Fruit fly (Drosophila melanogaster) whole organism, embryonic: ENCODE measurements around the gene CG3513.
A peak's percentile ranks its signal among the peaks of the same experiment; 100 is the strongest.

Experiments used
- Antp ChIP-seq: fragments of 200-800 bp; sonication (Bioruptor generic); optimal IDR thresholded peaks from 3 replicates; lab custom pipeline; 2016; ENCODE audit warnings: missing biosample characterization, missing genetic modification characterization
- Atf6 ChIP-seq: fragments of 200-800 bp; sonication (Bioruptor generic); IDR thresholded peaks from 2 replicates; pipeline ENCODE4 v1.3.6; 2022; ENCODE audit warnings: missing biosample characterization, missing genetic modification characterization
- Awh ChIP-seq: fragments of 200-800 bp; sonication (Bioruptor generic); IDR thresholded peaks from 2 replicates; pipeline ENCODE4, ENCODE4 v1.3.6; 2022; ENCODE audit warnings: missing biosample characterization, missing genetic modification characterization
- Bdp1 ChIP-seq: fragments of 200-800 bp; sonication (Bioruptor generic); optimal IDR thresholded peaks from 3 replicates; lab custom pipeline; 2016; ENCODE audit warnings: missing biosample characterization, missing genetic modification characterization
- CG10209 ChIP-seq: fragments of 200-800 bp; sonication (Bioruptor generic); optimal IDR thresholded peaks from 3 replicates; lab custom pipeline; 2017; ENCODE audit warnings: missing biosample characterization, mild to moderate bottlenecking, missing genetic modification characterization, missing genetic modification reagents
- CG10267 ChIP-seq: fragments of 200-800 bp; sonication (Bioruptor generic); optimal IDR thresholded peaks from 2 replicates; lab custom pipeline; 2018; ENCODE audit warnings: missing biosample characterization, mild to moderate bottlenecking, missing genetic modification characterization, moderate library complexity
- CG10321 ChIP-seq: fragments of 200-800 bp; sonication (Bioruptor generic); IDR thresholded peaks from 2 replicates; pipeline ENCODE4 v1.3.6; 2022; ENCODE audit warnings: missing biosample characterization, missing genetic modification characterization
- CG10959 ChIP-seq: fragments of 200-800 bp; sonication (Bioruptor generic); IDR thresholded peaks from 2 replicates; pipeline ENCODE4 v1.3.6; 2022; ENCODE audit warnings: missing biosample characterization, missing genetic modification characterization
- CG12155 ChIP-seq: fragments of 200-800 bp; sonication (Bioruptor generic); optimal IDR thresholded peaks from 3 replicates; lab custom pipeline; 2016; ENCODE audit warnings: missing biosample characterization, missing genetic modification characterization
- CG12236 ChIP-seq: fragments of 200-800 bp; sonication (Bioruptor generic); optimal IDR thresholded peaks from 2 replicates; lab custom pipeline; 2016; ENCODE audit warnings: missing biosample characterization, missing genetic modification characterization
- CG1529 ChIP-seq: fragments of 200-800 bp; sonication (Bioruptor generic); optimal IDR thresholded peaks from 3 replicates; lab custom pipeline; 2018; ENCODE audit warnings: missing biosample characterization, missing genetic modification characterization
- CG1602 ChIP-seq: fragments of 200-800 bp; sonication (Bioruptor generic); optimal IDR thresholded peaks from 3 replicates; lab custom pipeline; 2016; ENCODE audit warnings: missing biosample characterization, missing genetic modification characterization
- CG16863 ChIP-seq: fragments of 200-800 bp; sonication (Bioruptor generic); optimal IDR thresholded peaks from 3 replicates; lab custom pipeline; 2016; ENCODE audit warnings: missing biosample characterization, missing genetic modification characterization
- CG17829 ChIP-seq: fragments of 200-800 bp; optimal IDR thresholded peaks from 2 replicates; lab custom pipeline; 2019; ENCODE audit warnings: missing biosample characterization, mild to moderate bottlenecking, missing genetic modification characterization, moderate library complexity
- CG17912 ChIP-seq: fragments of 200-800 bp; sonication (Bioruptor generic); optimal IDR thresholded peaks from 2 replicates; lab custom pipeline; 2018; ENCODE audit warnings: missing biosample characterization, mild to moderate bottlenecking, missing genetic modification characterization
- CG1792 ChIP-seq: fragments of 200-800 bp; sonication (Bioruptor generic); optimal IDR thresholded peaks from 2 replicates; lab custom pipeline; 2016; ENCODE audit warnings: missing biosample characterization, missing genetic modification characterization
- CG2199 ChIP-seq: fragments of 200-800 bp; sonication (Bioruptor generic); IDR thresholded peaks from 3 replicates; pipeline ENCODE4 v1.3.6; 2022; ENCODE audit warnings: missing biosample characterization, missing genetic modification characterization
- CG30431 ChIP-seq: fragments of 200-800 bp; sonication (Bioruptor generic); optimal IDR thresholded peaks from 2 replicates; lab custom pipeline; 2017; ENCODE audit warnings: missing biosample characterization, missing genetic modification characterization
- CG31224 ChIP-seq: fragments of 200-800 bp; sonication (Bioruptor generic); IDR thresholded peaks from 2 replicates; pipeline ENCODE4 v1.3.6; 2022; ENCODE audit warnings: missing biosample characterization, missing genetic modification characterization
- CG34224 ChIP-seq: fragments of 200-800 bp; sonication (Bioruptor generic); IDR thresholded peaks from 3 replicates; pipeline ENCODE4 v1.3.6; 2022; ENCODE audit warnings: missing biosample characterization, missing genetic modification characterization; ENCODE audit not compliant: partially characterized antibody
- CG34376 ChIP-seq: fragments of 200-800 bp; sonication (Bioruptor generic); optimal IDR thresholded peaks from 2 replicates; lab custom pipeline; 2018; ENCODE audit warnings: missing biosample characterization, mild to moderate bottlenecking, missing genetic modification characterization
- CG3726 ChIP-seq: fragments of 200-800 bp; sonication (Bioruptor generic); IDR thresholded peaks from 3 replicates; pipeline ENCODE4, ENCODE4 v1.3.6; 2022; ENCODE audit warnings: missing biosample characterization, missing genetic modification characterization
- CG6272 ChIP-seq: fragments of 200-800 bp; sonication (Bioruptor generic); IDR thresholded peaks from 2 replicates; pipeline ENCODE4 v1.3.6; 2022; ENCODE audit warnings: missing biosample characterization, missing genetic modification characterization
- CG6765 ChIP-seq: fragments of 200-800 bp; sonication (Bioruptor generic); optimal IDR thresholded peaks from 3 replicates; lab custom pipeline; 2017; ENCODE audit warnings: missing biosample characterization, mild to moderate bottlenecking, missing genetic modification characterization
- CG7928 ChIP-seq: fragments of 200-800 bp; sonication (Bioruptor generic); optimal IDR thresholded peaks from 2 replicates; lab custom pipeline; 2017; ENCODE audit warnings: missing biosample characterization, mild to moderate bottlenecking, missing genetic modification characterization
- Dip2 ChIP-seq: fragments of 200-800 bp; sonication (Bioruptor generic); IDR thresholded peaks from 2 replicates; pipeline ENCODE4 v1.3.6; 2022; ENCODE audit warnings: missing biosample characterization, missing genetic modification characterization
- E2f1 ChIP-seq: fragments of 200-800 bp; sonication (Bioruptor generic); IDR thresholded peaks from 2 replicates; pipeline ENCODE4 v1.3.6; 2022; ENCODE audit warnings: missing biosample characterization, missing genetic modification characterization
- Ets97D ChIP-seq: fragments of 200-800 bp; sonication (Bioruptor generic); optimal IDR thresholded peaks from 3 replicates; lab custom pipeline; 2016; ENCODE audit warnings: missing biosample characterization, missing genetic modification characterization
- Lpt ChIP-seq: fragments of >200 bp; optimal IDR thresholded peaks from 2 replicates; lab custom pipeline; 2018; ENCODE audit warnings: missing biosample characterization, missing genetic modification characterization
- Med ChIP-seq: fragments of 200-800 bp; sonication (Bioruptor generic); peaks from one replicate; lab custom pipeline; 2016; ENCODE audit warnings: missing biosample characterization, missing genetic modification characterization, mild to moderate bottlenecking, inconsistent platforms, moderate library complexity
- Pdp1 ChIP-seq, 2 experiments: fragments of 200-800 bp; sonication (Bioruptor generic); optimal IDR thresholded peaks; 3 replicates each; lab custom pipeline; 2016; ENCODE audit warnings: missing biosample characterization in 2 of 2, missing genetic modification characterization in 2 of 2, mild to moderate bottlenecking in 1 of 2, moderate library complexity in 1 of 2
- Taf1 ChIP-seq: fragments of 200-800 bp; sonication (Bioruptor generic); IDR thresholded peaks from 2 replicates; pipeline ENCODE4 v1.3.6; 2022; ENCODE audit warnings: missing biosample characterization, missing genetic modification characterization
- Trl ChIP-seq, 3 experiments: fragments of >200 bp in 2 of 3; fragments of 200-800 bp in 1 of 3; sonication (Bioruptor generic) in 1 of 3; optimal IDR thresholded peaks; 2 replicates in 1 of 3; 3 replicates in 2 of 3; lab custom pipeline; 2016 to 2017; ENCODE audit warnings: missing biosample characterization in 1 of 3, missing genetic modification characterization in 1 of 3
- Xbp1 ChIP-seq: fragments of 200-800 bp; sonication (Bioruptor generic); optimal IDR thresholded peaks from 3 replicates; lab custom pipeline; 2016; ENCODE audit warnings: missing biosample characterization, mild to moderate bottlenecking, missing genetic modification characterization
- YL-1 ChIP-seq: fragments of 200-800 bp; sonication (Bioruptor generic); optimal IDR thresholded peaks from 3 replicates; lab custom pipeline; 2017; ENCODE audit warnings: missing biosample characterization, mild to moderate bottlenecking, missing genetic modification characterization
- ap ChIP-seq: fragments of 200-800 bp; sonication (Bioruptor generic); IDR thresholded peaks from 2 replicates; pipeline ENCODE4 v1.3.6; 2022; ENCODE audit warnings: missing biosample characterization, missing genetic modification characterization
- bowl ChIP-seq: fragments of 200-800 bp; sonication (Bioruptor generic); IDR thresholded peaks from 2 replicates; pipeline ENCODE4 v1.3.6; 2022; ENCODE audit warnings: missing biosample characterization, missing genetic modification characterization
- croc ChIP-seq: fragments of 200-800 bp; sonication (Bioruptor generic); conservative IDR thresholded peaks from 3 replicates; pipeline ENCODE4 v1.3.6; 2022; ENCODE audit warnings: missing biosample characterization, missing genetic modification characterization
- dysf ChIP-seq: fragments of 200-800 bp; sonication (Bioruptor generic); IDR thresholded peaks from 3 replicates; pipeline ENCODE4 v1.3.6; 2022; ENCODE audit warnings: missing biosample characterization, missing genetic modification characterization
- eve ChIP-seq, 2 experiments: fragments of >200 bp; optimal IDR thresholded peaks; 2 replicates each; lab custom pipeline; 2017; ENCODE audit warnings: missing biosample characterization in 2 of 2, missing genetic modification characterization in 2 of 2
- grau ChIP-seq: fragments of 200-800 bp; optimal IDR thresholded peaks from 3 replicates; lab custom pipeline; 2019; ENCODE audit warnings: missing biosample characterization, mild to moderate bottlenecking, missing genetic modification characterization, moderate library complexity
- gro ChIP-seq: fragments of 200-800 bp; sonication (Bioruptor generic); optimal IDR thresholded peaks from 2 replicates; lab custom pipeline; 2016; ENCODE audit warnings: missing biosample characterization, missing genetic modification characterization
- nerfin-2 ChIP-seq: fragments of 200-800 bp; sonication (Bioruptor generic); IDR thresholded peaks from 2 replicates; pipeline ENCODE4 v1.3.6; 2022; ENCODE audit warnings: missing biosample characterization, missing genetic modification characterization; ENCODE audit not compliant: partially characterized antibody
- ranshi ChIP-seq: fragments of 200-800 bp; sonication (Bioruptor generic); IDR thresholded peaks from 2 replicates; pipeline ENCODE4 v1.3.6; 2022; ENCODE audit warnings: missing biosample characterization, missing genetic modification characterization
- sens ChIP-seq: fragments of 200-800 bp; sonication (Bioruptor generic); peaks from one replicate; lab custom pipeline; 2016; ENCODE audit warnings: missing biosample characterization, missing genetic modification characterization
- slou ChIP-seq: fragments of 200-800 bp; sonication (Bioruptor generic); optimal IDR thresholded peaks from 3 replicates; lab custom pipeline; 2016; ENCODE audit warnings: missing biosample characterization, missing genetic modification characterization
- tgo ChIP-seq: fragments of 200-800 bp; sonication (Bioruptor generic); IDR thresholded peaks from 3 replicates; pipeline ENCODE4 v1.3.6; 2022; ENCODE audit warnings: missing biosample characterization, missing genetic modification characterization
- tll ChIP-seq, 2 experiments: fragments of 200-800 bp in 1 of 2; fragments of >200 bp in 1 of 2; sonication (Bioruptor generic) in 1 of 2; optimal IDR thresholded peaks; 2 replicates each; lab custom pipeline; 2017 to 2019; ENCODE audit warnings: missing biosample characterization in 2 of 2, missing genetic modification characterization in 2 of 2, mild to moderate bottlenecking in 1 of 2, moderate library complexity in 1 of 2
- unpg ChIP-seq: fragments of 200-800 bp; sonication (Bioruptor generic); optimal IDR thresholded peaks from 3 replicates; lab custom pipeline; 2018; ENCODE audit warnings: missing biosample characterization, mild to moderate bottlenecking, missing genetic modification characterization, moderate library complexity

Gene CG3513

DNA sequence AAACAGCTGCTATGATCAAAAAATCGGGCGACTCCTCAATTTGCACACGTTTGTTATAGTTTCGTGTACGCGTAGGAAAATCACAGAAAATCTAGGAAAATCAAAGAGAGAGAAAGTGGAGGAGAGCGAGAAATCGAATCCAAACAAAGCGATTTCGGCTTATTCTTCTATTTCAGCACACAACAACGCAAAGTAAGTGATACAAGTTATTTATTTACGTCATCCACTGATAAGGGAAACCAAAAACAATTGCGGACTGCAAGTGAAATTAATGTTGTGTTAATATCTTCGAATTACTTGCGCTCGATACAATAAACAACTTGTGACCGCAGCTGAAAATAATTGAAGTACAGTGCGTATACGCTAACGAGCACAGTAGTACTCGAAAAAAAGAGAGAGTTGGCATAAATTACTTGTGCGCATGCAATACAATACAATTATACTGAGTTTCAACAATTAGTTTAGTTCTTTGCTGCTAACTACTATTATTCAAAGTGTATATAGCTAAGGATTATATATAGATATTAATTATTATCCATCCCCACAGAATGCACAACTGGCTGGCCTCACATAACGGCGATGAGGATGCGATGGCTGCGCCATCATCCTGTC, 20.7 kb upstream of the CG3513 start:
- peak in 1 of 2 experiments; percentile 13 for TF ChIP-seq Trl (optimal IDR thresholded peaks at IDR 0.05; lab: Kevin White, UChicago)
- TF ChIP-seq Trl (GFP tag; optimal IDR thresholded peaks at IDR 0.05; lab: Kevin White, UChicago): no peak
- TF ChIP-seq Bdp1: no peak
- TF ChIP-seq sens: peak; percentile 43
- TF ChIP-seq grau (tag; lab: Kevin White, UChicago): peak; percentile 88
- TF ChIP-seq Atf6: 0 out of 2 replicates have a peak, but pooled peaks have one; percentile 8
- TF ChIP-seq Pdp1 (GFP tag; optimal IDR thresholded peaks at IDR 0.05; lab: Kevin White, UChicago): peak in 1 of 2 experiments; percentile 77
- TF ChIP-seq CG7928: no peak
- TF ChIP-seq CG34376 (GFP tag; lab: Kevin White, UChicago): no peak
- no peak for TF ChIP-seq CG17912 (GFP tag; lab: Kevin White, UChicago)
- no peak for TF ChIP-seq Taf1 (GFP tag; lab: Robert Waterston, UW)
- 0 out of 3 replicates have a peak, but pooled peaks have one; percentile 26 for TF ChIP-seq CG2199 (GFP tag; lab: Robert Waterston, UW)
- peak in 1 of 2 experiments; percentile 89 for TF ChIP-seq eve (GFP tag; optimal IDR thresholded peaks at IDR 0.05; lab: Kevin White, UChicago)
- TF ChIP-seq ap (GFP tag; lab: Robert Waterston, UW): peak; percentile 18; the same call in 1 of the 2 replicates

DNA sequence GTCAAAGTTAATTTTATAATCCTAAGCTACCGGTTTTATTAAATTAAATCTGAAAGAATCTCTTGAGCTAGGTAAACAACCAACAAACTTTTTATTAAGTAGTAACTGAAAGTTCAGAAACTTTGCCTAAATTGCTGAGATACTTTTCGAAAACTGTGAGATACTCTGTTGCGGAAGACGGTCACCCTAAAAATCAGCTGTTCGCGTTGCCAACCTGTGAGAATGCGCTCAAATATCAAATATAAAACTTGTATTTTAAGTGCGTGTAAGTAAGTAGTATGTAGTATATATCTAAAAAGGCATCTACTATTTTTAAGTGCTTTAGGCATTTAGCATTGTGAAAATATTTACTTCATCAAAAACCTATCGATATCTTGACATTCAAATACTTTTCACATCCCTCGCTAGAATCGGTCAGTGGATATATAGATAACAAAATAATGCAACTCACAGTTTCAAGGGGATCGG, 20.0 kb upstream of the CG3513 start, which contains the start of the genes CG31955 and CG2818:
CG31955 (minus strand) TSS at position 157 of the 468 bp plus-strand sequence.
CG2818 (plus strand) TSS at position 412 of the 468 bp plus-strand sequence.
- TF ChIP-seq CG1529 (no peak), CG6272 (GFP tag; lab: Robert Waterston, UW) (no peak), grau (tag; lab: Kevin White, UChicago) (peak; percentile 18), slou (GFP tag; lab: Kevin White, UChicago) (no peak), croc (GFP tag; lab: Robert Waterston, UW) (no peak), CG3726 (GFP tag; lab: Robert Waterston, UW) (no peak), CG12155 (GFP tag; lab: Kevin White, UChicago) (peak; percentile 9), Awh (no peak), Ets97D (GFP tag; lab: Kevin White, UChicago) (peak; percentile 50), bowl (GFP tag; lab: Robert Waterston, UW) (no peak), CG12236 (GFP tag; lab: Kevin White, UChicago) (no peak), Antp (GFP tag; lab: Kevin White, UChicago) (no peak), Med (GFP tag; lab: Kevin White, UChicago) (peak; percentile 70), unpg (no peak), CG1792 (no peak), dysf (no peak), CG31224 (no peak), CG10959 (no peak), CG1602 (no peak), Xbp1 (peak; percentile 18), YL-1 (GFP tag; lab: Kevin White, UChicago) (no peak), CG10267 (tag; lab: Kevin White, UChicago) (peak; percentile 18), tgo (GFP tag; lab: Robert Waterston, UW) (no peak), CG16863 (GFP tag; lab: Kevin White, UChicago) (no peak), Lpt (no peak), CG10209 (no peak), nerfin-2 (GFP tag; lab: Robert Waterston, UW) (0 out of 2 replicates have a peak, but pooled peaks have one; percentile 24), CG17829 (tag; lab: Kevin White, UChicago) (peak; percentile 49), CG34376 (GFP tag; lab: Kevin White, UChicago) (no peak), CG30431 (GFP tag; lab: Kevin White, UChicago) (no peak), CG10321 (GFP tag; lab: Robert Waterston, UW) (no peak), CG34224 (GFP tag; lab: Robert Waterston, UW) (peak; percentile 81), ranshi (peak; percentile 62; the same call in 1 of the 2 replicates), Dip2 (GFP tag; lab: Robert Waterston, UW) (no peak), CG6765 (GFP tag; lab: Kevin White, UChicago) (no peak), E2f1 (no peak), gro (no peak), tll (GFP tag; optimal IDR thresholded peaks at IDR 0.05; lab: Kevin White, UChicago) (no peak)
